Fruit fly (Drosophila melanogaster): Measurements from ENCODE around the gene pn.

pn gene

dm6 chrX:2157929-2158610, 22.9 kb upstream of the pn start (continued):
- TF ChIP-seq Trl (optimal IDR thresholded peaks at IDR 0.05) (peak in 1 of 2 experiments; percentile 20), Trl (GFP tag; optimal IDR thresholded peaks at IDR 0.05) (no peak), CG17186 (GFP tag; optimal IDR thresholded peaks at IDR 0.05) (no peak), ewg (GFP tag; optimal IDR thresholded peaks at IDR 0.05) (peak; percentile 0), CG9215 (GFP tag; IDR thresholded peaks at IDR 0.05) (no peak), Gsc (GFP tag; IDR thresholded peaks at IDR 0.05) (no peak), CG4360 (GFP tag; IDR thresholded peaks at IDR 0.05) (peak; percentile 41), sd (tag; optimal IDR thresholded peaks at IDR 0.05) (peak; percentile 77), Adf1 (GFP tag; IDR thresholded peaks at IDR 0.05) (peak; percentile 24; the same call in 1 of the 2 replicates), ATbp (GFP tag; optimal IDR thresholded peaks at IDR 0.05) (no peak), insv (GFP tag; optimal IDR thresholded peaks at IDR 0.05) (no peak), CG1832 (GFP tag; optimal IDR thresholded peaks at IDR 0.05) (peak; percentile 79)

dm6 chrX:2158668-2159163, 22.3 kb upstream of the pn start, which contains the start of gene wapl:
wapl (minus strand) TSS chrX:2158983.
- TF ChIP-seq danr (GFP tag; IDR thresholded peaks at IDR 0.05) (no peak), cato (GFP tag; optimal IDR thresholded peaks at IDR 0.05; ENCODE audit: borderline replicate concordance) (no peak), NC2α (GFP tag; optimal IDR thresholded peaks at IDR 0.05) (no peak), CG10431 (GFP tag; optimal IDR thresholded peaks at IDR 0.05) (no peak), dpn (GFP tag; optimal IDR thresholded peaks at IDR 0.05) (peak; percentile 30), dati (GFP tag; IDR thresholded peaks at IDR 0.05) (no peak), CG13296 (GFP tag; optimal IDR thresholded peaks at IDR 0.05) (no peak), CG12391 (tag; optimal IDR thresholded peaks at IDR 0.05) (no peak), CG9437 (GFP tag; optimal IDR thresholded peaks at IDR 0.05) (no peak), CG2678 (tag; optimal IDR thresholded peaks at IDR 0.05) (no peak), CG10543 (GFP tag; optimal IDR thresholded peaks at IDR 0.05) (no peak), dan (GFP tag; IDR thresholded peaks at IDR 0.05) (no peak), CG15696 (tag; optimal IDR thresholded peaks at IDR 0.05) (no peak), emc (GFP tag; optimal IDR thresholded peaks at IDR 0.05) (no peak), maf-S (GFP tag; optimal IDR thresholded peaks at IDR 0.05) (no peak), CG14667 (GFP tag; IDR thresholded peaks at IDR 0.05) (no peak), CG9817 (tag; optimal IDR thresholded peaks at IDR 0.05) (no peak), CG2120 (GFP tag; optimal IDR thresholded peaks at IDR 0.05) (peak; percentile 58), trem (tag; optimal IDR thresholded peaks at IDR 0.05) (peak; percentile 75), ham (GFP tag; IDR thresholded peaks at IDR 0.05) (no peak), cg (GFP tag; optimal IDR thresholded peaks at IDR 0.05) (peak; percentile 61), stc (GFP tag; IDR thresholded peaks at IDR 0.05) (no peak), CG6791 (GFP tag; IDR thresholded peaks at IDR 0.05; ENCODE audit: partially characterized antibody) (peak; percentile 95), zen (tag; optimal IDR thresholded peaks at IDR 0.05) (peak; percentile 22), gem (tag; optimal IDR thresholded peaks at IDR 0.05) (no peak), CG18599 (GFP tag; optimal IDR thresholded peaks at IDR 0.05) (peak; percentile 5), CG12769 (tag; optimal IDR thresholded peaks at IDR 0.05) (no peak), Doc3 (GFP tag; IDR thresholded peaks at IDR 0.05; ENCODE audit: partially characterized antibody) (peak; percentile 91), CG5953 (GFP tag; IDR thresholded peaks at IDR 0.05) (no peak), row (GFP tag; IDR thresholded peaks at IDR 0.05) (peak; percentile 59), chinmo (GFP tag; IDR thresholded peaks at IDR 0.05; ENCODE audit: partially characterized antibody) (peak; percentile 95), YL-1 (GFP tag; optimal IDR thresholded peaks at IDR 0.05) (peak; percentile 36), Deaf1 (tag; optimal IDR thresholded peaks at IDR 0.05) (peak; percentile 10), Dek (tag; optimal IDR thresholded peaks at IDR 0.05) (no peak), Sry-δ (GFP tag; optimal IDR thresholded peaks at IDR 0.05) (peak; percentile 99), CG14014 (GFP tag; IDR thresholded peaks at IDR 0.05) (no peak), pfk (GFP tag; optimal IDR thresholded peaks at IDR 0.05) (no peak)
